Worm (Caenorhabditis elegans): ENCODE measurements around the gene F11D5.5.

F11D5.5 gene

DNA sequence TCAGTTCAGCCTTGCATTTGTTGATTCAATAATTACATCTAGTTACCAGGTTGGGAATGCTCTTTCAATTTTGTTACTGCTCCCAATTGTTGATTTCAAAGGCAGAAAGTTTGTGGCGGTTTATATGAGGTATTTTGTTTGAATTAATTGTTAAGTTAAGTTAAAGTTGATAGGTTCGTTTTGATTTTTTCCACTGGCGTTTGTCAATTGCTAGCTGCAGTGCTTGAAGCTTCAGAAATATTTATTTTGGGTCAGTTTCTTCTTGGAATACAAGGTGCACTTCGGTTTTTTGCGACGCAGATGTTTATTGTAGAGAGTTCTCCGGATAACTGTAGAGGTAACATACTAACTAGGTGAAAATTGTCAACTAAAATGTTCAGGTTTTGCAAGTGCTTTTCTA is at the start of gene F11D5.5:
Gene F11D5.5 (plus strand): TSS at position 301 of the 400 bp plus-strand sequence.
- no peak for TF ChIP-seq nfyb-1 (GFP tag; IDR thresholded peaks at IDR 0.05)
- TF ChIP-seq xnd-1 (tag; optimal IDR thresholded peaks at IDR 0.05): no peak
- TF ChIP-seq B0336.3 (GFP tag; IDR thresholded peaks at IDR 0.05): no peak
- no peak for TF ChIP-seq mes-4 (tag; optimal IDR thresholded peaks at IDR 0.05)
- TF ChIP-seq snpc-3.4 (tag; optimal IDR thresholded peaks at IDR 0.05): no peak
- TF ChIP-seq nhr-120 (GFP tag; IDR thresholded peaks at IDR 0.05): no peak
- TF ChIP-seq rpc-1 (optimal IDR thresholded peaks at IDR 0.05): no peak
- TF ChIP-seq rpc-1 (tag; optimal IDR thresholded peaks at IDR 0.05): no peak
- no peak for TF ChIP-seq lin-26 (GFP tag; IDR thresholded peaks at IDR 0.05)
- TF ChIP-seq F52B5.7 (tag; optimal IDR thresholded peaks at IDR 0.05): no peak
- no peak for TF ChIP-seq K11D2.4 (GFP tag; IDR thresholded peaks at IDR 0.05)
- TF ChIP-seq pbrm-1 (GFP tag; IDR thresholded peaks at IDR 0.05): no peak

- TF ChIP-seq zfh-2 (GFP tag; conservative IDR thresholded peaks at IDR 0.05) (peak; percentile 40), cebp-2 (GFP tag; IDR thresholded peaks at IDR 0.05) (no peak)
Observed at ce11 chrX:3252500-3252899, 49.4 kb upstream of the F11D5.5 start, which contains the start of gene tba-9. tba-9 (plus strand) TSS chrX:3252800.

ce11 chrX:3256784-3257493 is 44.9 kb upstream of the F11D5.5 start, which contains the start of gene lbp-3:
lbp-3 (plus strand) TSS chrX:3257372.
- no peak for TF ChIP-seq atf-7 (tag; optimal IDR thresholded peaks at IDR 0.05)
- peak; percentile 93 for TF ChIP-seq nhr-80 (tag; optimal IDR thresholded peaks at IDR 0.05)
- TF ChIP-seq D2030.7 (GFP tag; IDR thresholded peaks at IDR 0.05): no peak
- TF ChIP-seq bed-2 (GFP tag; IDR thresholded peaks at IDR 0.05): no peak

DNA sequence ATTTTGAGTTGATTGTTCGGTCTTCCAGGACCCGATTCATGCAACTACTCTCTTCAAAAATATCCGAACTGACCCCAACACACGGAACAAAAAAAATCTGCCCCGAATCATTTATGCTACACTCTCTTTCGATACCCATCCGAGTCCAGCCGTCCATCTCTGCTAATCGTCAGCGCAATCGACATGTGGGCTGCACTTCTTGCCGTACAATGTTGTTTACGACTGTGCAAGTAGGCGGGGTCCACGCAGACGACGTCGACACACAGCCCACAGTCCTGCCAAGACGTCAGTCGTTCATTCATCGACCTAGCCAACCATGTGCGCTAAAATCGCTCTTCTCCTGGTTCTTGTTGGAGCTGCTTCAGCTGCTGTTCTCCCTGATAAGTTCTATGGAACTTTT is 43.0 kb upstream of the F11D5.5 start, which contains the start of gene lbp-1:
Gene lbp-1 (plus strand): TSS at position 301 of the 400 bp plus-strand sequence.
- TF ChIP-seq B0261.1 (tag; optimal IDR thresholded peaks at IDR 0.05) (no peak), bed-2 (GFP tag; IDR thresholded peaks at IDR 0.05) (0 out of 2 replicates have a peak, but pooled peaks have one; percentile 13)

DNA sequence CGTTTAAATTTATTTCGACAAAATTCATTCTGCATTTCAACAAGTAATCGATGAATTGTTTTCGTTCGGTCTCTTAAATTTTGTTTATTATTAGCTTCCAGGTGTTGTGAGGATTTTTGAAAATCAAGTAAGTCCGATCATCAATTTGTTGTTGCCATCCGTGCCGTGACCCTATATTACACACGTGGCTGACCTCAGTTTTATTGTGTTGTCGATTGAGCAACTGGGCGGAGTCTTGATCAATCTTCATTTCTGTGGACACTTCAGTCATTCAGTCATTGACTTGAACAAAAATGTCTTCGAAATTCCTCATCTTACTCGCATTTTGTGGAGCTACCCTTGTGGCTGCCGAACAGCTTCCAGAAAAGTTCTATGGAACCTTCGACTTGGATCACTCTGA is 41.4 kb upstream of the F11D5.5 start, which contains the start of gene lbp-2:
Gene lbp-2 (plus strand): TSS at position 102 of the 400 bp plus-strand sequence.
- no peak for TF ChIP-seq ama-1 (optimal IDR thresholded peaks at IDR 0.05)
- TF ChIP-seq ama-1 (GFP tag; optimal IDR thresholded peaks at IDR 0.05): no peak
- TF ChIP-seq ztf-3 (GFP tag; optimal IDR thresholded peaks at IDR 0.05): no peak
- no peak for TF ChIP-seq unc-130 (GFP tag; optimal IDR thresholded peaks at IDR 0.05)
- TF ChIP-seq F10E7.11 (tag; optimal IDR thresholded peaks at IDR 0.05): no peak
- no peak for TF ChIP-seq somi-1 (GFP tag; optimal IDR thresholded peaks at IDR 0.05)
- TF ChIP-seq F57A8.1 (GFP tag; optimal IDR thresholded peaks at IDR 0.05): no peak
- no peak for TF ChIP-seq let-526 (GFP tag; IDR thresholded peaks at IDR 0.05)
- TF ChIP-seq zfh-2 (GFP tag; conservative IDR thresholded peaks at IDR 0.05): no peak
- TF ChIP-seq rcor-1 (GFP tag; IDR thresholded peaks at IDR 0.05): no peak
- no peak for TF ChIP-seq xnd-1 (tag; optimal IDR thresholded peaks at IDR 0.05)
- TF ChIP-seq aptf-2 (GFP tag; conservative IDR thresholded peaks at IDR 0.05): no peak
- TF ChIP-seq lsl-1 (GFP tag; optimal IDR thresholded peaks at IDR 0.05): no peak
- no peak for TF ChIP-seq let-607 (tag; optimal IDR thresholded peaks at IDR 0.05)
- TF ChIP-seq lin-35 (GFP tag; optimal IDR thresholded peaks at IDR 0.05): no peak
- TF ChIP-seq ztf-25 (GFP tag; IDR thresholded peaks at IDR 0.05): no peak
- TF ChIP-seq hmg-1.2 (GFP tag; IDR thresholded peaks at IDR 0.05): no peak
- TF ChIP-seq mes-4 (tag; optimal IDR thresholded peaks at IDR 0.05): no peak
- no peak for TF ChIP-seq tlf-1 (GFP tag; optimal IDR thresholded peaks at IDR 0.05)
- no peak for TF ChIP-seq attf-6 (GFP tag; IDR thresholded peaks at IDR 0.05)

Data from whole organism, young adult.